Fruit fly (Drosophila melanogaster) whole organism, wandering third instar larva: ENCODE results near the gene Sap30.
A peak's percentile ranks its signal among the peaks of the same experiment; 100 is the strongest.

Experiments
- CG9705 ChIP-seq: fragments of 200-800 bp; sonication (Bioruptor generic); optimal IDR thresholded peaks from 2 replicates; lab custom pipeline; 2018; ENCODE audit warnings: missing biosample characterization, mild to moderate bottlenecking, missing genetic modification characterization
- CrebA ChIP-seq: fragments of 200-800 bp; sonication (Bioruptor generic); optimal IDR thresholded peaks from 2 replicates; lab custom pipeline; 2016; ENCODE audit warnings: missing biosample characterization, mild to moderate bottlenecking, missing genetic modification characterization, borderline replicate concordance
- Dif ChIP-seq: fragments of 200-275, 200-300 bp; sonication (Bioruptor generic); optimal IDR thresholded peaks from 2 replicates; lab custom pipeline; 2018; ENCODE audit warnings: missing biosample characterization, missing genetic modification characterization; ENCODE audit not compliant: partially characterized antibody
- GATAd ChIP-seq: sonication (Bioruptor generic); optimal IDR thresholded peaks from 2 replicates; lab custom pipeline; 2016; ENCODE audit warnings: missing biosample characterization, missing genetic modification characterization
- HLH106 ChIP-seq: fragments of 200-800 bp; optimal IDR thresholded peaks from 3 replicates; lab custom pipeline; 2019; ENCODE audit warnings: missing biosample characterization, mild to moderate bottlenecking, missing genetic modification characterization, moderate library complexity
- Hnf4 ChIP-seq: fragments of 200-800 bp; sonication (Bioruptor generic); optimal IDR thresholded peaks from 2 replicates; lab custom pipeline; 2016; ENCODE audit warnings: missing biosample characterization, mild to moderate bottlenecking, missing genetic modification characterization
- Hr78 ChIP-seq: fragments of >200 bp; optimal IDR thresholded peaks from 2 replicates; lab custom pipeline; 2017; ENCODE audit warnings: missing biosample characterization, missing genetic modification characterization
- Jra ChIP-seq: sonication (Bioruptor generic); optimal IDR thresholded peaks from 2 replicates; lab custom pipeline; 2016; ENCODE audit warnings: missing biosample characterization, missing genetic modification characterization
- Myc ChIP-seq: fragments of >200 bp; optimal IDR thresholded peaks from 2 replicates; lab custom pipeline; 2017
- N ChIP-seq: fragments of >200 bp; optimal IDR thresholded peaks from 2 replicates; lab custom pipeline; 2018; ENCODE audit warnings: missing biosample characterization, missing external identifiers, missing genetic modification characterization
- OdsH ChIP-seq: fragments of 200-800 bp; sonication (Bioruptor generic); optimal IDR thresholded peaks from 2 replicates; lab custom pipeline; 2016; ENCODE audit warnings: missing biosample characterization, mild to moderate bottlenecking, missing genetic modification characterization
- Rel ChIP-seq, 2 experiments: fragments of 200-800 bp; sonication (Bioruptor generic) in 1 of 2; optimal IDR thresholded peaks; 2 replicates in 1 of 2; 3 replicates in 1 of 2; lab custom pipeline; 2016 to 2019; ENCODE audit warnings: mild to moderate bottlenecking in 2 of 2, missing biosample characterization in 2 of 2, missing genetic modification characterization in 2 of 2, moderate library complexity in 1 of 2
- Sp1 ChIP-seq: fragments of 200-800 bp; sonication (Bioruptor generic); optimal IDR thresholded peaks from 3 replicates; lab custom pipeline; 2019; ENCODE audit warnings: missing biosample characterization, mild to moderate bottlenecking, missing genetic modification characterization, moderate library complexity
- br ChIP-seq: fragments of 200-800 bp; sonication (Bioruptor generic); optimal IDR thresholded peaks from 2 replicates; lab custom pipeline; 2016; ENCODE audit warnings: missing biosample characterization, missing genetic modification characterization
- brk ChIP-seq: fragments of 200-800 bp; sonication (Bioruptor generic); optimal IDR thresholded peaks from 2 replicates; lab custom pipeline; 2016; ENCODE audit warnings: missing biosample characterization, mild to moderate bottlenecking, missing genetic modification characterization
- dl ChIP-seq, 2 experiments: fragments of 175-275, 200-275 bp in 1 of 2; fragments of 200-275 bp in 1 of 2; sonication (Bioruptor generic); optimal IDR thresholded peaks; lab custom pipeline; 2018; ENCODE audit warnings: mild to moderate bottlenecking in 2 of 2, missing biosample characterization in 2 of 2, missing genetic modification characterization in 2 of 2, moderate library complexity in 2 of 2; ENCODE audit not compliant: partially characterized antibody in 2 of 2, insufficient read depth in 1 of 2
- dmrt93B ChIP-seq: fragments of 200-800 bp; sonication (Bioruptor generic); optimal IDR thresholded peaks from 2 replicates; lab custom pipeline; 2018; ENCODE audit warnings: missing biosample characterization, mild to moderate bottlenecking, missing genetic modification characterization
- dsf ChIP-seq: sonication (Bioruptor generic); optimal IDR thresholded peaks from 2 replicates; lab custom pipeline; 2016; ENCODE audit warnings: missing biosample characterization, missing genetic modification characterization, borderline replicate concordance
- ey ChIP-seq: fragments of 200-800 bp; sonication (Bioruptor generic); optimal IDR thresholded peaks from 2 replicates; lab custom pipeline; 2016; ENCODE audit warnings: missing biosample characterization, missing genetic modification characterization
- foxo ChIP-seq, 2 experiments: fragments of 200-800 bp; sonication (Bioruptor generic); optimal IDR thresholded peaks; 2 replicates in 1 of 2; 3 replicates in 1 of 2; lab custom pipeline; 2016 to 2017; ENCODE audit warnings: missing biosample characterization in 2 of 2, missing genetic modification characterization in 2 of 2
- fru ChIP-seq: fragments of 200-800 bp; sonication (Bioruptor generic); optimal IDR thresholded peaks from 3 replicates; lab custom pipeline; 2016; ENCODE audit warnings: missing biosample characterization, mild to moderate bottlenecking, missing genetic modification characterization
- h ChIP-seq: fragments of 200-800 bp; sonication (Bioruptor generic); optimal IDR thresholded peaks from 3 replicates; lab custom pipeline; 2016; ENCODE audit warnings: missing biosample characterization, mild to moderate bottlenecking, missing genetic modification characterization
- jim ChIP-seq: fragments of 175-275, 200-325 bp; sonication (Bioruptor generic); optimal IDR thresholded peaks from 2 replicates; lab custom pipeline; 2016; ENCODE audit warnings: missing biosample characterization, mild to moderate bottlenecking, missing genetic modification characterization
- lola ChIP-seq: fragments of >200 bp; optimal IDR thresholded peaks from 2 replicates; lab custom pipeline; 2017; ENCODE audit warnings: missing biosample characterization, missing genetic modification characterization
- pan ChIP-seq: fragments of >200 bp; optimal IDR thresholded peaks from 2 replicates; lab custom pipeline; 2017
- psq ChIP-seq: fragments of 200-800 bp; sonication (Bioruptor generic); optimal IDR thresholded peaks from 3 replicates; lab custom pipeline; 2017; ENCODE audit warnings: missing biosample characterization, mild to moderate bottlenecking, missing genetic modification characterization, moderate library complexity
- rgr ChIP-seq: fragments of 200-800 bp; sonication (Bioruptor generic); optimal IDR thresholded peaks from 3 replicates; lab custom pipeline; 2016; ENCODE audit warnings: missing biosample characterization, mild to moderate bottlenecking, missing genetic modification characterization
- sage ChIP-seq: fragments of 200-800 bp; sonication (Bioruptor generic); optimal IDR thresholded peaks from 2 replicates; lab custom pipeline; 2016; ENCODE audit warnings: missing biosample characterization, mild to moderate bottlenecking, missing genetic modification characterization
- sv ChIP-seq: fragments of 200-800 bp; sonication (Bioruptor generic); optimal IDR thresholded peaks from 3 replicates; lab custom pipeline; 2016; ENCODE audit warnings: missing biosample characterization, missing genetic modification characterization
- woc ChIP-seq: sonication (Bioruptor generic); optimal IDR thresholded peaks from 2 replicates; lab custom pipeline; 2016; ENCODE audit warnings: missing biosample characterization, mild to moderate bottlenecking, missing genetic modification characterization

The Sap30 gene

DNA sequence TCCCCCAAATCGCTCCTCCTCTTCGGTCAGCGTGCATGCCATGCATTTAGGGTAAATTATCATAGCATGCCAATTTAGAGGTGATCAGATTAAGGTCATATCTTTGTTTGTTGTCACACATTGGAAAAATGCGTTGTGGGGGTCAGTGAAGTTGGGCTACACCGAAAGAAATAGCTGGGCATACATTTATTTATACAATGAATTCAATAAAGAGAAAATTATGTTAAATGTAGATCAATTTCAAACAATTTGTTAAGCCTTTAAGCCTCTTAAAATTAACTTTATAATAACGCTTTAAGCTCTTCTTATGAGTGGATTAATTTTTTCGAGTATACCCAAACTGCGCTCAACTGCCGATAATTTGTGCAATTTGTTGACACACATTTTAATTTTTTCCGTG lies 27.3 kb downstream of the Sap30 start:
- TF ChIP-seq foxo (GFP tag; optimal IDR thresholded peaks at IDR 0.05; lab: Kevin White, UChicago) (peak in 1 of 2 experiments; percentile 4), CrebA (GFP tag; lab: Kevin White, UChicago) (no peak)

- TF ChIP-seq N (GFP tag; lab: Kevin White, UChicago) (no peak), foxo (GFP tag; optimal IDR thresholded peaks at IDR 0.05; lab: Kevin White, UChicago) (peak in 1 of 2 experiments; percentile 3)
These were observed 28.1 kb downstream of the Sap30 start for dm6 chrX:16815168-16815567.

DNA sequence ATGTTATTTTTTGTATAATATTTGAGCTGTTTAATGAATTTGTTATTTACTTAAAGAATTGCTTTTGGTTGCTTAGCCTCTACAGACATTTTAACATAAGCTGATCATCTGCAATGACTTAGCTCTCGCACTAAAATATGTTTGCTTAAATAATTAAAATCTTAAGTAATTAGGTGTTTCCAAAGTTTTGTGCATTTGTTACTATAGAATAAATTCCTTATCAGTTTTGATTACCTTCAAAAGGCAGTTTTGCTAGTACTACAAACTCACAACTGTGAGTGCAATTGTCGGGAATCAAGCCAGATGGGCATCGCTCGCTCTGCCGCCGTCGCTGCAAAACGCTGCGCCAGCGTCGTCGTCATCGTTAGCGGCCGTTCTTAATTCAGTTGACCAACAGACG lies 29.4 kb downstream of the Sap30 start:
- TF ChIP-seq dmrt93B (GFP tag; lab: Kevin White, UChicago) (no peak), Myc (lab: Kevin White, UChicago) (peak; percentile 70), dsf (GFP tag; lab: Kevin White, UChicago) (no peak), sage (GFP tag; lab: Kevin White, UChicago) (no peak)

dm6 chrX:16818186-16818585 lies 31.1 kb downstream of the Sap30 start:
- TF ChIP-seq pan (no peak), Rel (GFP tag; optimal IDR thresholded peaks at IDR 0.05; lab: Kevin White, UChicago) (no peak), Rel (tag; optimal IDR thresholded peaks at IDR 0.05; lab: Kevin White, UChicago) (peak; percentile 31), Sp1 (GFP tag; lab: Kevin White, UChicago) (no peak), dsf (GFP tag; lab: Kevin White, UChicago) (no peak), dl (GFP tag; optimal IDR thresholded peaks at IDR 0.05; lab: Kevin White, UChicago; ENCODE audit: insufficient read depth in 1 of 2, partially characterized antibody in 2 of 2) (no peak), rgr (GFP tag; lab: Kevin White, UChicago) (no peak), Hr78 (GFP tag; lab: Kevin White, UChicago) (no peak)
- TF ChIP-seq, all 38 proteins: peak for 1

dm6 chrX:16820665-16821064 lies 33.6 kb downstream of the Sap30 start:
- TF ChIP-seq dmrt93B (GFP tag; lab: Kevin White, UChicago), result no peak
- TF ChIP-seq psq (GFP tag; lab: Kevin White, UChicago), result no peak
- no peak for TF ChIP-seq HLH106 (tag; lab: Kevin White, UChicago)
- TF ChIP-seq dsf (GFP tag; lab: Kevin White, UChicago), result no peak
- TF ChIP-seq sv, result no peak
- TF ChIP-seq N (GFP tag; lab: Kevin White, UChicago), result no peak
- TF ChIP-seq Myc (lab: Kevin White, UChicago), result no peak
- TF ChIP-seq Dif (GFP tag; lab: Kevin White, UChicago), result no peak
- TF ChIP-seq jim (GFP tag; lab: Kevin White, UChicago), result no peak
- no peak for TF ChIP-seq fru (GFP tag; lab: Kevin White, UChicago)
- no peak for TF ChIP-seq CG9705 (GFP tag; lab: Kevin White, UChicago)
- no peak for TF ChIP-seq foxo (GFP tag; optimal IDR thresholded peaks at IDR 0.05; lab: Kevin White, UChicago)
- TF ChIP-seq woc (GFP tag; lab: Kevin White, UChicago), result no peak
- no peak for TF ChIP-seq Sp1 (GFP tag; lab: Kevin White, UChicago)
- TF ChIP-seq GATAd, result no peak
- no peak for TF ChIP-seq dl (GFP tag; optimal IDR thresholded peaks at IDR 0.05; lab: Kevin White, UChicago; ENCODE audit: insufficient read depth in 1 of 2, partially characterized antibody in 2 of 2)
- no peak for TF ChIP-seq CrebA (GFP tag; lab: Kevin White, UChicago)
- TF ChIP-seq, all 38 proteins: peak for 0

- TF ChIP-seq GATAd, result no peak
- TF ChIP-seq, all 38 proteins: peak for 0
These were observed 34.1 kb downstream of the Sap30 start for dm6 chrX:16821216-16821615.

- TF ChIP-seq lola (GFP tag; lab: Kevin White, UChicago) (no peak), br (GFP tag; lab: Kevin White, UChicago) (peak; percentile 36), Sp1 (GFP tag; lab: Kevin White, UChicago) (peak; percentile 26), brk (GFP tag; lab: Kevin White, UChicago) (no peak), h (GFP tag; lab: Kevin White, UChicago) (peak; percentile 37), rgr (GFP tag; lab: Kevin White, UChicago) (peak; percentile 43), Jra (GFP tag; lab: Kevin White, UChicago) (no peak), pan (no peak), foxo (GFP tag; optimal IDR thresholded peaks at IDR 0.05; lab: Kevin White, UChicago) (peak in 1 of 2 experiments; percentile 34), OdsH (peak; percentile 21), dmrt93B (GFP tag; lab: Kevin White, UChicago) (no peak), fru (GFP tag; lab: Kevin White, UChicago) (peak; percentile 22), ey (GFP tag; lab: Kevin White, UChicago) (peak; percentile 24), HLH106 (tag; lab: Kevin White, UChicago) (peak; percentile 47), GATAd (no peak), Hnf4 (GFP tag; lab: Kevin White, UChicago) (peak; percentile 2), psq (GFP tag; lab: Kevin White, UChicago) (peak; percentile 25)
- TF ChIP-seq, all 38 proteins: peak for 11
These were observed 35.0 kb downstream of the Sap30 start for dm6 chrX:16822080-16822479.
